Worm (Caenorhabditis elegans) whole organism, L4 larva: ENCODE data around the gene F21C10.11.

Experiments used
- ama-1 ChIP-seq: fragments of 150-350 bp; optimal IDR thresholded peaks from 2 replicates; lab custom pipeline; 2014; ENCODE audit warnings: inconsistent platforms, mixed read lengths
- arid-1 ChIP-seq: fragments of 200-800 bp; sonication (Bioruptor generic); conservative IDR thresholded peaks from 2 replicates; pipeline ENCODE4 v1.3.6; 2022; ENCODE audit warnings: missing genetic modification reagents, missing genetic modification characterization, missing compliant biosample characterization
- lin-1 ChIP-seq: fragments of 200-800 bp; sonication (Bioruptor generic); IDR thresholded peaks from 2 replicates; pipeline ENCODE4 v1.3.6; 2022; ENCODE audit warnings: missing genetic modification reagents, missing genetic modification characterization, missing compliant biosample characterization
- lin-13 ChIP-seq: fragments of 150-350 bp; optimal IDR thresholded peaks from 2 replicates; lab custom pipeline; 2014; ENCODE audit warnings: missing biosample characterization, missing genetic modification reagents, missing genetic modification characterization
- nhr-237 ChIP-seq: sonication (generic microtip); optimal IDR thresholded peaks from 2 replicates; lab custom pipeline; 2017; ENCODE audit warnings: missing biosample characterization, missing genetic modification characterization
- pha-4 ChIP-seq, 2 experiments: fragments of 150-350 bp in 1 of 2; fragments of 200-800 bp in 1 of 2; sonication (Bioruptor generic) in 1 of 2; IDR thresholded peaks in 1 of 2; optimal IDR thresholded peaks in 1 of 2; 2 replicates each; pipeline versions ENCODE4 v1.3.6 to Lab custom; 2014 to 2022; ENCODE audit warnings: missing genetic modification characterization in 2 of 2, missing genetic modification reagents in 2 of 2, missing biosample characterization in 1 of 2, missing compliant biosample characterization in 1 of 2
- tra-1 ChIP-seq: fragments of 200-800 bp; sonication (Bioruptor generic); IDR thresholded peaks from 2 replicates; pipeline ENCODE4 v1.3.6; 2022; ENCODE audit warnings: missing genetic modification reagents, missing genetic modification characterization, missing compliant biosample characterization
- unc-39 ChIP-seq: sonication (generic microtip); optimal IDR thresholded peaks from 2 replicates; lab custom pipeline; 2017; ENCODE audit warnings: missing biosample characterization, missing genetic modification characterization
- zag-1 ChIP-seq: fragments of 150-350 bp; optimal IDR thresholded peaks from 2 replicates; lab custom pipeline; 2014; ENCODE audit warnings: missing biosample characterization, missing genetic modification characterization
- zip-11 ChIP-seq: fragments of 200-800 bp; sonication (Bioruptor generic); IDR thresholded peaks from 2 replicates; pipeline ENCODE4 v1.3.6; 2022; ENCODE audit warnings: missing genetic modification characterization, missing compliant biosample characterization

DNA sequence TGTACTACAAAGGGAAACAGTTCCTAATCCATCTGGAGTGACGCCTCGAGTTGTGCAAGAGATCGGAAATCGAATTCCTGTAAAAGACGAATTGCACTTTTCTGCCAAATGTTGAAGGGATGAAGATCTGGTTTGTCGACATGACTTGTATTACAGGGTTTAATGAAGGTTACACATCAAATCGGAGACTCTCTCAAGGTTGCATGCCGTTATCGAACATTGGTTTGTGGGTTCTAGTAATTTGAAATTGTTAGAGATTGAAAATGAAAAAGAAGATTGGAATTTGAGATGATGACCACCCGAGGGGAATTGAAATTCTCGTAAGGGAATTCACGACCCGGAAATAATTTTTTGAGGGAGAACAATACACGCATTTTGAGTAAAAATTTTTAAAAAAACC is 43.0 kb downstream of the F21C10.11 start:
- no peak for TF ChIP-seq unc-39 (tag; lab: Kevin White, UChicago)
- TF ChIP-seq zip-11 (GFP tag; lab: Robert Waterston, UW), result no peak
- TF ChIP-seq nhr-237 (tag; lab: Kevin White, UChicago), result no peak
- TF ChIP-seq ama-1 (lab: Kevin White, UChicago), result no peak
- TF ChIP-seq zag-1, result no peak
- no peak for TF ChIP-seq lin-13 (GFP tag; lab: Kevin White, UChicago)
- TF ChIP-seq arid-1, result no peak
- TF ChIP-seq lin-1 (GFP tag; lab: Robert Waterston, UW), result no peak
- TF ChIP-seq pha-4 (GFP tag; IDR thresholded peaks at IDR 0.05; lab: Robert Waterston, UW), result no peak
- TF ChIP-seq pha-4 (tag; optimal IDR thresholded peaks at IDR 0.05; lab: Kevin White, UChicago), result no peak
- no peak for TF ChIP-seq tra-1 (GFP tag; lab: Robert Waterston, UW)
